Fruit fly (Drosophila melanogaster) S2 (cell line): ENCODE measurements around the gene Asator.

ENCODE experiments used
- CG8478 ChIP-seq: fragments of >200 bp; optimal IDR thresholded peaks from 2 replicates; lab custom pipeline; 2018
- CTCF ChIP-seq, 2 experiments: fragments of >200 bp; optimal IDR thresholded peaks; 2 replicates each; lab custom pipeline; 2018

- TF ChIP-seq CG8478 (lab: Kevin White, UChicago) (no peak), CTCF (optimal IDR thresholded peaks at IDR 0.05; lab: Kevin White, UChicago) (no peak)
Measured at dm6 chr4:466543-466965, 22.2 kb downstream of the Asator start, which contains the start of gene Taf3.
